Worm (Caenorhabditis elegans): ENCODE results near the gene grsp-1.

DNA sequence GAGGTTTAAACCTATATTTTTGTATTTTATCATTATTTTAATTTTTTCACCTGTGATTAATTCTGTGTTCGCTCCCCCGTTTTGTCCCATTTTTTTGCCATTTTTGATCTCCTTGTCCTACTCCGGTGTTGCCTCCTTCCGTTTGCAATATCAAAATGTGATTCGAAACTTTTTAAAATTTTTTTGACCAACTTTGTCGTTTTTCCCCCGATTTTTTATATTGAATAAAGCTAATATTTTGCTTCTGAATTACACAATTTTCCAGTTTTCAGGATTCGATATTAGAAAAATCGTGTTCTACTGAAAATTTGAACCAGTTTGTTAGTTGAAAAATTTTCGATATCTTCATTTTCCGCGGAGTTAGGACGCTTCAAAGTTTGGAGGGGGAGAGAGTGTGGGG, 3.4 kb upstream of the grsp-1 start, which contains the start of gene nlp-25:
- no peak for TF ChIP-seq tbx-2 (tag; optimal IDR thresholded peaks at IDR 0.05)
- no peak for TF ChIP-seq lsy-2 (tag; optimal IDR thresholded peaks at IDR 0.05)
- no peak for TF ChIP-seq snpc-4 (tag; optimal IDR thresholded peaks at IDR 0.05)
- no peak for TF ChIP-seq lin-39 (tag; optimal IDR thresholded peaks at IDR 0.05)
- no peak for TF ChIP-seq rnt-1 (tag; optimal IDR thresholded peaks at IDR 0.05)
- TF ChIP-seq nhr-77 (tag; optimal IDR thresholded peaks at IDR 0.05), result no peak
- TF ChIP-seq nhr-12 (tag; optimal IDR thresholded peaks at IDR 0.05), result no peak
- no peak for TF ChIP-seq nhr-237 (tag; optimal IDR thresholded peaks at IDR 0.05)
- no peak for TF ChIP-seq mep-1 (tag; optimal IDR thresholded peaks at IDR 0.05)
- no peak for TF ChIP-seq nhr-28 (tag; optimal IDR thresholded peaks at IDR 0.05)
- TF ChIP-seq skn-1 (tag; optimal IDR thresholded peaks at IDR 0.05), result no peak
